Worm (Caenorhabditis elegans) whole organism, L4/young adult: Measurements from ENCODE around the gene snx-6.

Experiments
- dao-5 ChIP-seq: sonication (generic microtip); optimal IDR thresholded peaks from 2 replicates; lab custom pipeline; 2016; ENCODE audit warnings: missing genotype, missing genetic modification characterization, moderate library complexity, missing compliant biosample characterization
- him-1 ChIP-seq: sonication (generic microtip); optimal IDR thresholded peaks from 2 replicates; lab custom pipeline; 2016; ENCODE audit warnings: missing genotype, missing genetic modification reagents, missing genetic modification characterization, missing compliant biosample characterization

DNA sequence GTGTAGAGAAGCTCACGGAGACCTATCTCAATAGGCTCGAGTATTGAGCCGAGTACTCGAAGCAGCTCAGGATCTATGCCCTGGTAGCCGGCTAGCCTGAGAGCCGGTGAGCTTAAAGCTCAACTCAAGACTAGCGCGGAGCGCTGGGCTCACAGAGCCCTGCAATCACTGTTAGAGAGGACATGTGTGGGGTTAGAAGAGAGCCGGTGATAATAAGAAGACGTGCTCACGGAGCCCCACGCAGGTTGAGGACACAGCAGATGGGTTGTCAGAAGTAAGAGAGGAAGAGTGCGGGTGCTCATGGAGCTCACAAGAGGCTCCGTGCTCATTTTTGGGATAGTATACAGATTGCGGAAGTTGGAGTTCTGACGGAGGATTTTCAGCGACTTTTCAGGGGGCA lies 27.6 kb downstream of the snx-6 start:
- TF ChIP-seq him-1 (tag; lab: Kevin White, UChicago) (no peak), dao-5 (no peak)
